Fruit fly (Drosophila melanogaster): Measurements from ENCODE around the gene Frq1.

Gene Frq1

dm6 chrX:18136910-18137849 lies 18.0 kb upstream of the Frq1 start, which contains the start of gene ari-1 (continued):
- no peak for TF ChIP-seq CG1233 (GFP tag; optimal IDR thresholded peaks at IDR 0.05)
- 0 out of 3 replicates have a peak, but pooled peaks have one; percentile 29 for TF ChIP-seq CG7963 (GFP tag; IDR thresholded peaks at IDR 0.05; ENCODE audit: partially characterized antibody)
- no peak for TF ChIP-seq CG17612 (GFP tag; IDR thresholded peaks at IDR 0.05)
- no peak for TF ChIP-seq D19B (GFP tag; optimal IDR thresholded peaks at IDR 0.05)
- no peak for TF ChIP-seq Hsf (GFP tag; optimal IDR thresholded peaks at IDR 0.05)
- TF ChIP-seq HmgD (GFP tag; optimal IDR thresholded peaks at IDR 0.05) = no peak
- no peak for TF ChIP-seq NfI (GFP tag; optimal IDR thresholded peaks at IDR 0.05)
- TF ChIP-seq Dek (tag; optimal IDR thresholded peaks at IDR 0.05) = no peak
- TF ChIP-seq zen (tag; optimal IDR thresholded peaks at IDR 0.05) = peak; percentile 33
- no peak for TF ChIP-seq E2f1 (GFP tag; IDR thresholded peaks at IDR 0.05)
- TF ChIP-seq CG6175 (GFP tag; IDR thresholded peaks at IDR 0.05) = no peak
- peak; percentile 35 for TF ChIP-seq ATbp (GFP tag; optimal IDR thresholded peaks at IDR 0.05)
- no peak for TF ChIP-seq pum (GFP tag; optimal IDR thresholded peaks at IDR 0.05)
- TF ChIP-seq CG8478 (optimal IDR thresholded peaks at IDR 0.05) = peak; percentile 96
- no peak for TF ChIP-seq Atf3 (GFP tag; optimal IDR thresholded peaks at IDR 0.05)
- TF ChIP-seq sqz (GFP tag; optimal IDR thresholded peaks at IDR 0.05) = peak; percentile 9
- no peak for TF ChIP-seq Doc2 (GFP tag; IDR thresholded peaks at IDR 0.05)
- TF ChIP-seq HLH4C (GFP tag; IDR thresholded peaks at IDR 0.05; ENCODE audit: partially characterized antibody) = peak; percentile 47; the same call in 2 of the 3 replicates
- no peak for TF ChIP-seq CG8944 (GFP tag; optimal IDR thresholded peaks at IDR 0.05)
- TF ChIP-seq CG13287 (GFP tag; IDR thresholded peaks at IDR 0.05; ENCODE audit: partially characterized antibody) = no peak; the same call in 1 of the 2 replicates
- TF ChIP-seq gcm2 (GFP tag; optimal IDR thresholded peaks at IDR 0.05) = no peak
- TF ChIP-seq CG4617 (GFP tag; optimal IDR thresholded peaks at IDR 0.05; ENCODE audit: borderline replicate concordance) = peak; percentile 50
- no peak for TF ChIP-seq Ssrp (tag; optimal IDR thresholded peaks at IDR 0.05)
- no peak for TF ChIP-seq CG3281 (GFP tag; optimal IDR thresholded peaks at IDR 0.05)
- peak; percentile 46; the same call in 1 of the 3 replicates for TF ChIP-seq Opbp (GFP tag; IDR thresholded peaks at IDR 0.05; ENCODE audit: partially characterized antibody)
- TF ChIP-seq Nf-YC (tag; optimal IDR thresholded peaks at IDR 0.05) = peak; percentile 12
- peak; percentile 90 for TF ChIP-seq MESR4 (GFP tag; optimal IDR thresholded peaks at IDR 0.05)
- TF ChIP-seq Doc3 (GFP tag; IDR thresholded peaks at IDR 0.05; ENCODE audit: partially characterized antibody) = peak; percentile 31; the same call in 1 of the 3 replicates
- TF ChIP-seq CG11723 (GFP tag; optimal IDR thresholded peaks at IDR 0.05) = no peak
- TF ChIP-seq Pdp1 (GFP tag; optimal IDR thresholded peaks at IDR 0.05) = peak in 1 of 2 experiments; percentile 15
- no peak for TF ChIP-seq prd (optimal IDR thresholded peaks at IDR 0.05)
- TF ChIP-seq prd (GFP tag; IDR thresholded peaks at IDR 0.05) = no peak
- TF ChIP-seq gro (GFP tag; optimal IDR thresholded peaks at IDR 0.05) = peak; percentile 32
- TF ChIP-seq BEAF-32 (GFP tag; optimal IDR thresholded peaks at IDR 0.05) = peak; percentile 54
- no peak for TF ChIP-seq p53 (GFP tag; optimal IDR thresholded peaks at IDR 0.05)
- TF ChIP-seq chinmo (GFP tag; IDR thresholded peaks at IDR 0.05; ENCODE audit: partially characterized antibody) = 0 out of 4 replicates have a peak, but pooled peaks have one; percentile 53
- no peak for TF ChIP-seq vnd (GFP tag; IDR thresholded peaks at IDR 0.05; ENCODE audit: partially characterized antibody)
- TF ChIP-seq stwl (tag; optimal IDR thresholded peaks at IDR 0.05) = peak; percentile 44
- TF ChIP-seq D19A (tag; optimal IDR thresholded peaks at IDR 0.05) = no peak
- no peak for TF ChIP-seq crol (GFP tag; IDR thresholded peaks at IDR 0.05)
- TF ChIP-seq kay (GFP tag; optimal IDR thresholded peaks at IDR 0.05) = no peak
- TF ChIP-seq ac (GFP tag; optimal IDR thresholded peaks at IDR 0.05) = no peak
- no peak for TF ChIP-seq CG10431 (GFP tag; optimal IDR thresholded peaks at IDR 0.05)
- no peak for TF ChIP-seq CG31224 (GFP tag; IDR thresholded peaks at IDR 0.05)
- TF ChIP-seq CG17568 (GFP tag; optimal IDR thresholded peaks at IDR 0.05) = no peak
- TF ChIP-seq CG17361 (GFP tag; IDR thresholded peaks at IDR 0.05) = no peak
- TF ChIP-seq tio (GFP tag; optimal IDR thresholded peaks at IDR 0.05) = no peak

Measured in whole organism, embryonic.